Fruit fly (Drosophila melanogaster) whole organism, embryonic: ENCODE results near the gene upSET.
A peak's percentile ranks its signal among the peaks of the same experiment; 100 is the strongest.

Experiments
- CG10321 ChIP-seq: fragments of 200-800 bp; sonication (Bioruptor generic); IDR thresholded peaks from 2 replicates; pipeline ENCODE4 v1.3.6; 2022; ENCODE audit warnings: missing biosample characterization, missing genetic modification characterization
- CG10366 ChIP-seq: fragments of 200-800 bp; sonication (Bioruptor generic); IDR thresholded peaks from 2 replicates; pipeline ENCODE4 v1.3.6; 2022; ENCODE audit warnings: missing biosample characterization, missing genetic modification characterization
- CG11093 ChIP-seq: fragments of 200-800 bp; sonication (Bioruptor generic); IDR thresholded peaks from 3 replicates; pipeline ENCODE4 v1.3.6; 2022; ENCODE audit warnings: missing biosample characterization, missing genetic modification characterization
- CG11504 ChIP-seq: fragments of 200-800 bp; sonication (Bioruptor generic); optimal IDR thresholded peaks from 3 replicates; lab custom pipeline; 2019; ENCODE audit warnings: missing biosample characterization, mild to moderate bottlenecking, missing genetic modification characterization, moderate library complexity
- CG15479 ChIP-seq: fragments of 200-800 bp; sonication (Bioruptor generic); optimal IDR thresholded peaks from 3 replicates; lab custom pipeline; 2019; ENCODE audit warnings: missing biosample characterization, mild to moderate bottlenecking, missing genetic modification characterization, moderate library complexity
- CG16813 ChIP-seq: fragments of 200-800 bp; sonication (Bioruptor generic); IDR thresholded peaks from 3 replicates; pipeline ENCODE4 v1.3.6; 2022; ENCODE audit warnings: missing biosample characterization, missing genetic modification characterization; ENCODE audit not compliant: partially characterized antibody
- CG17385 ChIP-seq: fragments of 200-800 bp; sonication (Bioruptor generic); optimal IDR thresholded peaks from 3 replicates; lab custom pipeline; 2018; ENCODE audit warnings: missing biosample characterization, mild to moderate bottlenecking, missing genetic modification characterization
- CG17802 ChIP-seq: fragments of 200-800 bp; sonication (Bioruptor generic); optimal IDR thresholded peaks from 2 replicates; lab custom pipeline; 2018; ENCODE audit warnings: missing biosample characterization, mild to moderate bottlenecking, missing genetic modification characterization, moderate library complexity
- CG18764 ChIP-seq: fragments of 200-800 bp; sonication (Bioruptor generic); optimal IDR thresholded peaks from 3 replicates; lab custom pipeline; 2016; ENCODE audit warnings: missing biosample characterization, missing genetic modification characterization
- CG30403 ChIP-seq: fragments of 200-800 bp; sonication (Bioruptor generic); optimal IDR thresholded peaks from 3 replicates; lab custom pipeline; 2016; ENCODE audit warnings: missing biosample characterization, missing genetic modification characterization
- CG32767 ChIP-seq: fragments of 200-800 bp; sonication (Bioruptor generic); IDR thresholded peaks from 2 replicates; pipeline ENCODE4 v1.3.6; 2022; ENCODE audit warnings: missing biosample characterization, missing genetic modification characterization
- CG6254 ChIP-seq: fragments of 200-800 bp; sonication (Bioruptor generic); optimal IDR thresholded peaks from 3 replicates; lab custom pipeline; 2017; ENCODE audit warnings: mild to moderate bottlenecking, missing biosample characterization, missing genetic modification reagents, missing genetic modification characterization
- CG8089 ChIP-seq: fragments of 200-800 bp; sonication (Bioruptor generic); optimal IDR thresholded peaks from 3 replicates; lab custom pipeline; 2016; ENCODE audit warnings: missing biosample characterization, missing genetic modification characterization
- CG8765 ChIP-seq: fragments of 200-800 bp; sonication (Bioruptor generic); IDR thresholded peaks from 2 replicates; pipeline ENCODE4 v1.3.6; 2022; ENCODE audit warnings: missing biosample characterization, missing genetic modification characterization
- CG9876 ChIP-seq: fragments of 200-800 bp; sonication (Bioruptor generic); optimal IDR thresholded peaks from 2 replicates; lab custom pipeline; 2016; ENCODE audit warnings: missing biosample characterization, missing genetic modification characterization
- Camta ChIP-seq: fragments of 200-800 bp; sonication (Bioruptor generic); optimal IDR thresholded peaks from 2 replicates; lab custom pipeline; 2016; ENCODE audit warnings: missing biosample characterization, missing genetic modification characterization
- Dad ChIP-seq: fragments of 200-800 bp; sonication (Bioruptor generic); optimal IDR thresholded peaks from 3 replicates; lab custom pipeline; 2016; ENCODE audit warnings: missing biosample characterization, missing genetic modification characterization
- Dip2 ChIP-seq: fragments of 200-800 bp; sonication (Bioruptor generic); IDR thresholded peaks from 2 replicates; pipeline ENCODE4 v1.3.6; 2022; ENCODE audit warnings: missing biosample characterization, missing genetic modification characterization
- Dip3 ChIP-seq: fragments of 200-800 bp; sonication (Bioruptor generic); optimal IDR thresholded peaks from 3 replicates; lab custom pipeline; 2016; ENCODE audit warnings: missing biosample characterization, missing genetic modification characterization
- HLH4C ChIP-seq: fragments of 200-800 bp; sonication (Bioruptor generic); IDR thresholded peaks from 3 replicates; pipeline ENCODE4 v1.3.6; 2022; ENCODE audit warnings: missing biosample characterization, missing genetic modification characterization; ENCODE audit not compliant: partially characterized antibody
- HLH54F ChIP-seq: fragments of 200-800 bp; sonication (Bioruptor generic); optimal IDR thresholded peaks from 3 replicates; lab custom pipeline; 2016; ENCODE audit warnings: missing biosample characterization, missing genetic modification characterization
- HmgD ChIP-seq: fragments of 200-800 bp; sonication (Bioruptor generic); optimal IDR thresholded peaks from 3 replicates; lab custom pipeline; 2016; ENCODE audit warnings: missing biosample characterization, missing genetic modification characterization
- Lpt ChIP-seq: fragments of >200 bp; optimal IDR thresholded peaks from 2 replicates; lab custom pipeline; 2018; ENCODE audit warnings: missing biosample characterization, missing genetic modification characterization
- Nf-YB ChIP-seq: fragments of 200-800 bp; sonication (Bioruptor generic); optimal IDR thresholded peaks from 3 replicates; lab custom pipeline; 2019; ENCODE audit warnings: missing biosample characterization, mild to moderate bottlenecking, missing genetic modification characterization, moderate library complexity
- Oli ChIP-seq: fragments of 200-800 bp; sonication (Bioruptor generic); optimal IDR thresholded peaks from 2 replicates; lab custom pipeline; 2018; ENCODE audit warnings: missing biosample characterization, mild to moderate bottlenecking, missing genetic modification characterization, moderate library complexity
- Poxn ChIP-seq: fragments of 200-800 bp; sonication (Bioruptor generic); IDR thresholded peaks from 2 replicates; pipeline ENCODE4 v1.3.6; 2022; ENCODE audit warnings: missing biosample characterization, missing genetic modification characterization
- Rx ChIP-seq: fragments of 200-800 bp; sonication (Bioruptor generic); IDR thresholded peaks from 2 replicates; pipeline ENCODE4 v1.3.6; 2022; ENCODE audit warnings: missing biosample characterization, missing genetic modification characterization
- Sin3A ChIP-seq: fragments of >200 bp; optimal IDR thresholded peaks from 2 replicates; lab custom pipeline; 2018
- ab ChIP-seq: fragments of 200-800 bp; sonication (Bioruptor generic); optimal IDR thresholded peaks from 2 replicates; lab custom pipeline; 2016; ENCODE audit warnings: missing biosample characterization, missing genetic modification characterization
- cad ChIP-seq: fragments of >200 bp; optimal IDR thresholded peaks from 2 replicates; lab custom pipeline; 2017; ENCODE audit warnings: missing biosample characterization, missing genetic modification characterization
- corto ChIP-seq: fragments of 200-800 bp; sonication (Bioruptor generic); optimal IDR thresholded peaks from 2 replicates; lab custom pipeline; 2016; ENCODE audit warnings: missing biosample characterization, mild to moderate bottlenecking, missing genetic modification characterization, moderate library complexity
- crc ChIP-seq: fragments of 200-800 bp; sonication (Bioruptor generic); optimal IDR thresholded peaks from 2 replicates; lab custom pipeline; 2016; ENCODE audit warnings: missing biosample characterization, missing genetic modification characterization
- disco-r ChIP-seq: fragments of 200-800 bp; sonication (Bioruptor generic); optimal IDR thresholded peaks from 2 replicates; lab custom pipeline; 2016; ENCODE audit warnings: missing biosample characterization, missing genetic modification characterization
- dm ChIP-seq: fragments of 200-800 bp; sonication (Bioruptor generic); optimal IDR thresholded peaks from 3 replicates; lab custom pipeline; 2016; ENCODE audit warnings: missing biosample characterization, missing genetic modification characterization
- eve ChIP-seq, 2 experiments: fragments of >200 bp; optimal IDR thresholded peaks; 2 replicates each; lab custom pipeline; 2017; ENCODE audit warnings: missing biosample characterization in 2 of 2, missing genetic modification characterization in 2 of 2
- exex ChIP-seq: fragments of 200-800 bp; sonication (Bioruptor generic); optimal IDR thresholded peaks from 4 replicates; lab custom pipeline; 2018; ENCODE audit warnings: missing biosample characterization, mild to moderate bottlenecking, missing genetic modification characterization, moderate library complexity
- fd102C ChIP-seq: fragments of 200-800 bp; sonication (Bioruptor generic); optimal IDR thresholded peaks from 2 replicates; lab custom pipeline; 2018; ENCODE audit warnings: missing biosample characterization, mild to moderate bottlenecking, missing genetic modification characterization, moderate library complexity
- ftz-f1 ChIP-seq: fragments of 200-800 bp; sonication (Bioruptor generic); optimal IDR thresholded peaks from 2 replicates; lab custom pipeline; 2016; ENCODE audit warnings: missing biosample characterization, missing genetic modification characterization
- hth ChIP-seq: fragments of >200 bp; optimal IDR thresholded peaks from 2 replicates; lab custom pipeline; 2017; ENCODE audit warnings: inconsistent platforms
- kay ChIP-seq: fragments of 200-800 bp; sonication (Bioruptor generic); optimal IDR thresholded peaks from 2 replicates; lab custom pipeline; 2016; ENCODE audit warnings: missing biosample characterization, missing genetic modification characterization
- knrl ChIP-seq: fragments of 200-800 bp; sonication (Bioruptor generic); IDR thresholded peaks from 3 replicates; pipeline ENCODE4 v1.3.6; 2022; ENCODE audit warnings: missing biosample characterization, missing genetic modification characterization; ENCODE audit not compliant: partially characterized antibody
- lilli ChIP-seq: fragments of 200-800 bp; sonication (Bioruptor generic); optimal IDR thresholded peaks from 3 replicates; lab custom pipeline; 2016; ENCODE audit warnings: missing biosample characterization, missing genetic modification characterization
- nmo ChIP-seq: fragments of 200-800 bp; sonication (Bioruptor generic); optimal IDR thresholded peaks from 2 replicates; lab custom pipeline; 2018; ENCODE audit warnings: missing biosample characterization, mild to moderate bottlenecking, missing genetic modification characterization, moderate library complexity
- repo ChIP-seq: fragments of 200-800 bp; sonication (Bioruptor generic); optimal IDR thresholded peaks from 2 replicates; lab custom pipeline; 2016; ENCODE audit warnings: missing biosample characterization, missing genetic modification characterization
- rib ChIP-seq: fragments of 200-800 bp; sonication (Bioruptor generic); IDR thresholded peaks from 2 replicates; pipeline ENCODE4 v1.3.6; 2022; ENCODE audit warnings: missing biosample characterization, missing genetic modification characterization
- scrt ChIP-seq: fragments of 200-800 bp; sonication (Bioruptor generic); optimal IDR thresholded peaks from 2 replicates; lab custom pipeline; 2018; ENCODE audit warnings: missing biosample characterization, mild to moderate bottlenecking, missing genetic modification characterization, moderate library complexity
- slou ChIP-seq: fragments of 200-800 bp; sonication (Bioruptor generic); optimal IDR thresholded peaks from 3 replicates; lab custom pipeline; 2016; ENCODE audit warnings: missing biosample characterization, missing genetic modification characterization
- tgo ChIP-seq: fragments of 200-800 bp; sonication (Bioruptor generic); IDR thresholded peaks from 3 replicates; pipeline ENCODE4 v1.3.6; 2022; ENCODE audit warnings: missing biosample characterization, missing genetic modification characterization
- trem ChIP-seq: fragments of 200-800 bp; optimal IDR thresholded peaks from 3 replicates; lab custom pipeline; 2019; ENCODE audit warnings: missing biosample characterization, mild to moderate bottlenecking, missing genetic modification characterization, moderate library complexity
- vfl ChIP-seq: fragments of 200-800 bp; sonication (Bioruptor generic); optimal IDR thresholded peaks from 2 replicates; lab custom pipeline; 2016; ENCODE audit warnings: missing biosample characterization, missing genetic modification characterization
- vvl ChIP-seq: fragments of 200-800 bp; sonication (Bioruptor generic); IDR thresholded peaks from 2 replicates; pipeline ENCODE4 v1.3.6; 2022; ENCODE audit warnings: missing biosample characterization, missing genetic modification characterization
- wek ChIP-seq: fragments of 200-800 bp; sonication (Bioruptor generic); optimal IDR thresholded peaks from 3 replicates; lab custom pipeline; 2018; ENCODE audit warnings: missing biosample characterization, mild to moderate bottlenecking, missing genetic modification characterization, moderate library complexity

The upSET gene

dm6 chr3L:14049620-14050253, 47.8 kb downstream of the upSET start, which contains the start of gene Neurl4 (continued):
- no peak for TF ChIP-seq CG11504 (tag; lab: Kevin White, UChicago)
- no peak for TF ChIP-seq slou (GFP tag; lab: Kevin White, UChicago)
- peak; percentile 60; the same call in 2 of the 3 replicates for TF ChIP-seq tgo
- TF ChIP-seq vvl (GFP tag; lab: Robert Waterston, UW), result peak; percentile 76
- no peak for TF ChIP-seq repo (GFP tag; lab: Kevin White, UChicago)
- no peak for TF ChIP-seq rib (GFP tag; lab: Robert Waterston, UW)
- TF ChIP-seq dm (GFP tag; lab: Kevin White, UChicago), result peak; percentile 53
- no peak for TF ChIP-seq corto
- no peak for TF ChIP-seq CG18764 (GFP tag; lab: Kevin White, UChicago)
- TF ChIP-seq Oli (tag; lab: Kevin White, UChicago), result peak; percentile 75
- TF ChIP-seq Sin3A, result no peak
- TF ChIP-seq cad, result no peak
- TF ChIP-seq Dip2 (GFP tag; lab: Robert Waterston, UW), result no peak
- TF ChIP-seq CG15479 (GFP tag; lab: Kevin White, UChicago), result no peak
- TF ChIP-seq eve (GFP tag; optimal IDR thresholded peaks at IDR 0.05; lab: Kevin White, UChicago), result no peak
- peak; percentile 63; the same call in 1 of the 2 replicates for TF ChIP-seq CG32767 (GFP tag; lab: Robert Waterston, UW)
- TF ChIP-seq CG17385 (GFP tag; lab: Kevin White, UChicago), result no peak
- TF ChIP-seq CG16813 (GFP tag; lab: Robert Waterston, UW), result no peak
- peak; percentile 51 for TF ChIP-seq CG9876 (GFP tag; lab: Kevin White, UChicago)
- TF ChIP-seq hth (lab: Kevin White, UChicago), result no peak
- TF ChIP-seq exex (tag; lab: Kevin White, UChicago), result no peak
- peak; percentile 27 for TF ChIP-seq Dad (GFP tag; lab: Kevin White, UChicago)
- TF ChIP-seq trem, result peak; percentile 76
- TF ChIP-seq crc (GFP tag; lab: Kevin White, UChicago), result peak; percentile 54
- no peak for TF ChIP-seq fd102C (GFP tag; lab: Kevin White, UChicago)
- TF ChIP-seq scrt, result no peak
- TF ChIP-seq CG30403 (GFP tag; lab: Kevin White, UChicago), result peak; percentile 61
- TF ChIP-seq CG10366 (GFP tag; lab: Robert Waterston, UW), result peak; percentile 75
- TF ChIP-seq HLH54F, result peak; percentile 52
- TF ChIP-seq CG8089 (GFP tag; lab: Kevin White, UChicago), result peak; percentile 50
- peak; percentile 86 for TF ChIP-seq nmo (GFP tag; lab: Kevin White, UChicago)
- no peak for TF ChIP-seq Lpt (GFP tag; lab: Kevin White, UChicago)
- no peak for TF ChIP-seq CG8765
- TF ChIP-seq CG11093 (GFP tag; lab: Robert Waterston, UW), result no peak
- no peak for TF ChIP-seq ftz-f1
- TF ChIP-seq HmgD (GFP tag; lab: Kevin White, UChicago), result no peak
- no peak for TF ChIP-seq disco-r (GFP tag; lab: Kevin White, UChicago)
- TF ChIP-seq wek (GFP tag; lab: Kevin White, UChicago), result no peak
- TF ChIP-seq HLH4C (GFP tag; lab: Robert Waterston, UW), result no peak
- no peak for TF ChIP-seq CG10321
- peak; percentile 2 for TF ChIP-seq kay
- no peak for TF ChIP-seq Nf-YB (GFP tag; lab: Kevin White, UChicago)
- no peak for TF ChIP-seq vfl
- 0 out of 2 replicates have a peak, but pooled peaks have one; percentile 16 for TF ChIP-seq Rx (GFP tag; lab: Robert Waterston, UW)
- TF ChIP-seq Camta (GFP tag; lab: Kevin White, UChicago), result peak; percentile 74
- TF ChIP-seq CG17802 (tag; lab: Kevin White, UChicago), result peak; percentile 36
- peak; percentile 65 for TF ChIP-seq lilli (GFP tag; lab: Kevin White, UChicago)
- TF ChIP-seq ab (GFP tag; lab: Kevin White, UChicago), result no peak
- TF ChIP-seq CG6254 (GFP tag; lab: Kevin White, UChicago), result peak; percentile 29
- TF ChIP-seq knrl (GFP tag; lab: Robert Waterston, UW), result no peak
- TF ChIP-seq Dip3, result no peak
- no peak for TF ChIP-seq Poxn
